Fruit fly (Drosophila melanogaster) whole organism, wandering third instar larva: ENCODE data around the gene betaTub65B.

Source experiments
- CG32264 ChIP-seq: fragments of 200-800 bp; sonication (Bioruptor generic); optimal IDR thresholded peaks from 2 replicates; lab custom pipeline; 2016; ENCODE audit warnings: missing biosample characterization, missing genetic modification characterization
- CG9705 ChIP-seq: fragments of 200-800 bp; sonication (Bioruptor generic); optimal IDR thresholded peaks from 2 replicates; lab custom pipeline; 2018; ENCODE audit warnings: missing biosample characterization, mild to moderate bottlenecking, missing genetic modification characterization
- CrebA ChIP-seq: fragments of 200-800 bp; sonication (Bioruptor generic); optimal IDR thresholded peaks from 2 replicates; lab custom pipeline; 2016; ENCODE audit warnings: missing biosample characterization, mild to moderate bottlenecking, missing genetic modification characterization, borderline replicate concordance
- Dif ChIP-seq: fragments of 200-275, 200-300 bp; sonication (Bioruptor generic); optimal IDR thresholded peaks from 2 replicates; lab custom pipeline; 2018; ENCODE audit warnings: missing biosample characterization, missing genetic modification characterization; ENCODE audit not compliant: partially characterized antibody
- HLH106 ChIP-seq: fragments of 200-800 bp; optimal IDR thresholded peaks from 3 replicates; lab custom pipeline; 2019; ENCODE audit warnings: missing biosample characterization, mild to moderate bottlenecking, missing genetic modification characterization, moderate library complexity
- Hnf4 ChIP-seq: fragments of 200-800 bp; sonication (Bioruptor generic); optimal IDR thresholded peaks from 2 replicates; lab custom pipeline; 2016; ENCODE audit warnings: missing biosample characterization, mild to moderate bottlenecking, missing genetic modification characterization
- Hr78 ChIP-seq: fragments of >200 bp; optimal IDR thresholded peaks from 2 replicates; lab custom pipeline; 2017; ENCODE audit warnings: missing biosample characterization, missing genetic modification characterization
- Hr83 ChIP-seq: fragments of 200-300 bp; sonication (Bioruptor generic); optimal IDR thresholded peaks from 2 replicates; lab custom pipeline; 2016; ENCODE audit warnings: missing biosample characterization, mild to moderate bottlenecking, missing genetic modification characterization, moderate library complexity; ENCODE audit not compliant: poor library complexity, severe bottlenecking
- Jra ChIP-seq: sonication (Bioruptor generic); optimal IDR thresholded peaks from 2 replicates; lab custom pipeline; 2016; ENCODE audit warnings: missing biosample characterization, missing genetic modification characterization
- Myc ChIP-seq: fragments of >200 bp; optimal IDR thresholded peaks from 2 replicates; lab custom pipeline; 2017
- N ChIP-seq: fragments of >200 bp; optimal IDR thresholded peaks from 2 replicates; lab custom pipeline; 2018; ENCODE audit warnings: missing biosample characterization, missing external identifiers, missing genetic modification characterization
- OdsH ChIP-seq: fragments of 200-800 bp; sonication (Bioruptor generic); optimal IDR thresholded peaks from 2 replicates; lab custom pipeline; 2016; ENCODE audit warnings: missing biosample characterization, mild to moderate bottlenecking, missing genetic modification characterization
- Rel ChIP-seq, 2 experiments: fragments of 200-800 bp; sonication (Bioruptor generic) in 1 of 2; optimal IDR thresholded peaks; 2 replicates in 1 of 2; 3 replicates in 1 of 2; lab custom pipeline; 2016 to 2019; ENCODE audit warnings: mild to moderate bottlenecking in 2 of 2, missing biosample characterization in 2 of 2, missing genetic modification characterization in 2 of 2, moderate library complexity in 1 of 2
- Sp1 ChIP-seq: fragments of 200-800 bp; sonication (Bioruptor generic); optimal IDR thresholded peaks from 3 replicates; lab custom pipeline; 2019; ENCODE audit warnings: missing biosample characterization, mild to moderate bottlenecking, missing genetic modification characterization, moderate library complexity
- Vsx2 ChIP-seq: fragments of 200-300, 225-300 bp; sonication (Bioruptor generic); optimal IDR thresholded peaks from 2 replicates; lab custom pipeline; 2018; ENCODE audit warnings: missing biosample characterization, missing genetic modification characterization; ENCODE audit not compliant: partially characterized antibody
- br ChIP-seq: fragments of 200-800 bp; sonication (Bioruptor generic); optimal IDR thresholded peaks from 2 replicates; lab custom pipeline; 2016; ENCODE audit warnings: missing biosample characterization, missing genetic modification characterization
- dmrt93B ChIP-seq: fragments of 200-800 bp; sonication (Bioruptor generic); optimal IDR thresholded peaks from 2 replicates; lab custom pipeline; 2018; ENCODE audit warnings: missing biosample characterization, mild to moderate bottlenecking, missing genetic modification characterization
- dsf ChIP-seq: sonication (Bioruptor generic); optimal IDR thresholded peaks from 2 replicates; lab custom pipeline; 2016; ENCODE audit warnings: missing biosample characterization, missing genetic modification characterization, borderline replicate concordance
- ey ChIP-seq: fragments of 200-800 bp; sonication (Bioruptor generic); optimal IDR thresholded peaks from 2 replicates; lab custom pipeline; 2016; ENCODE audit warnings: missing biosample characterization, missing genetic modification characterization
- foxo ChIP-seq, 2 experiments: fragments of 200-800 bp; sonication (Bioruptor generic); optimal IDR thresholded peaks; 2 replicates in 1 of 2; 3 replicates in 1 of 2; lab custom pipeline; 2016 to 2017; ENCODE audit warnings: missing biosample characterization in 2 of 2, missing genetic modification characterization in 2 of 2
- fru ChIP-seq: fragments of 200-800 bp; sonication (Bioruptor generic); optimal IDR thresholded peaks from 3 replicates; lab custom pipeline; 2016; ENCODE audit warnings: missing biosample characterization, mild to moderate bottlenecking, missing genetic modification characterization
- h ChIP-seq: fragments of 200-800 bp; sonication (Bioruptor generic); optimal IDR thresholded peaks from 3 replicates; lab custom pipeline; 2016; ENCODE audit warnings: missing biosample characterization, mild to moderate bottlenecking, missing genetic modification characterization
- jim ChIP-seq: fragments of 175-275, 200-325 bp; sonication (Bioruptor generic); optimal IDR thresholded peaks from 2 replicates; lab custom pipeline; 2016; ENCODE audit warnings: missing biosample characterization, mild to moderate bottlenecking, missing genetic modification characterization
- lola ChIP-seq: fragments of >200 bp; optimal IDR thresholded peaks from 2 replicates; lab custom pipeline; 2017; ENCODE audit warnings: missing biosample characterization, missing genetic modification characterization
- pan ChIP-seq: fragments of >200 bp; optimal IDR thresholded peaks from 2 replicates; lab custom pipeline; 2017
- psq ChIP-seq: fragments of 200-800 bp; sonication (Bioruptor generic); optimal IDR thresholded peaks from 3 replicates; lab custom pipeline; 2017; ENCODE audit warnings: missing biosample characterization, mild to moderate bottlenecking, missing genetic modification characterization, moderate library complexity
- rgr ChIP-seq: fragments of 200-800 bp; sonication (Bioruptor generic); optimal IDR thresholded peaks from 3 replicates; lab custom pipeline; 2016; ENCODE audit warnings: missing biosample characterization, mild to moderate bottlenecking, missing genetic modification characterization
- sage ChIP-seq: fragments of 200-800 bp; sonication (Bioruptor generic); optimal IDR thresholded peaks from 2 replicates; lab custom pipeline; 2016; ENCODE audit warnings: missing biosample characterization, mild to moderate bottlenecking, missing genetic modification characterization
- sv ChIP-seq: fragments of 200-800 bp; sonication (Bioruptor generic); optimal IDR thresholded peaks from 3 replicates; lab custom pipeline; 2016; ENCODE audit warnings: missing biosample characterization, missing genetic modification characterization
- tai ChIP-seq: sonication (Bioruptor generic); optimal IDR thresholded peaks from 2 replicates; lab custom pipeline; 2016; ENCODE audit warnings: missing biosample characterization, missing genetic modification characterization
- usp ChIP-seq: fragments of >200 bp; optimal IDR thresholded peaks from 2 replicates; lab custom pipeline; 2017; ENCODE audit warnings: missing biosample characterization, missing genetic modification characterization
- woc ChIP-seq: sonication (Bioruptor generic); optimal IDR thresholded peaks from 2 replicates; lab custom pipeline; 2016; ENCODE audit warnings: missing biosample characterization, mild to moderate bottlenecking, missing genetic modification characterization

The betaTub65B gene

DNA sequence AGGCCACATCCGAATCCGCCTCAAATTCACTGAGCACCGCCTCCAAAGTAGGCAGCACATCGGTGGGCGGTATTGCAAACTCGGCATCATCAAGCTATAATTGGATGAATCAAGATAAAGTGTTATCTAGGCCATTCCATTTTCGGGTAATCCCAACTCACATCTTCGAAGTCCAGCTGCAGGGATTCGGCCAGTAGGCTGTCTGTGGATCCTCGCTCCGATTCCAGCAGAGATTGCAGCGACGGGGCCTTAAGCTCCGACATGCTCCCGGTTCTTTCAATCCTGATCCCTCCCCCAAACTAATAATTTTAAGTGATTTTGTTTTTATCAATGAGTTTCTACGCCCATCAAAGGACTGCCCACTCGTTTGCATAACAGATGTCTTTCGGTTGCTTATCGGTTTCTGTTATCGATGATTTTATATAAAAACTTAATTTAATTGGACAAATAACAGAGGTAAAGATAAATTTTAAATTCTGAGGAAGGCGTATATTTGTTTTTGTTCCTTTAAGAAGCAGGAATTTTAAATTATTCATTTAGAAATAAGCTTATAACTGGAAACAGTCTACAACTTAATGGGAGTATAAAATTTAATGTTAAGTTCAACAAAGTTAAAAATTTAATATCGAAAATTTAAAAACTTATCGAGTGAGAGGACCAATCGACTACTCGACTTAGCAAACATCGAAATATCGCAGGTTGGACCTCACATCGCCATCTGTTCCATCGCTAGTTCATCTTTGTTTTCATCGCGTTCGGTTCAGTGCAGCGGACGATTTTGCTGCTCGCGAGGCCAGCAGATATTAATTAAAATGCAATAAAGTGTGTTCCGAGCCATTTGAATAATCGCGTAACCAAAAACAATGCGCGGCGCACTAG lies 35.4 kb upstream of the betaTub65B start, which contains the start of the genes Vps8 and sfl:
TSS of gene Vps8 (minus strand) at position 370 of the 879 bp plus-strand sequence.
TSS of gene sfl (plus strand) at position 753 of the 879 bp plus-strand sequence.
- TF ChIP-seq rgr (GFP tag; lab: Kevin White, UChicago) (peak; percentile 34), tai (GFP tag; lab: Kevin White, UChicago) (no peak), HLH106 (tag; lab: Kevin White, UChicago) (peak; percentile 9), CG9705 (GFP tag; lab: Kevin White, UChicago) (peak; percentile 16), Rel (GFP tag; optimal IDR thresholded peaks at IDR 0.05; lab: Kevin White, UChicago) (no peak), Rel (tag; optimal IDR thresholded peaks at IDR 0.05; lab: Kevin White, UChicago) (peak; percentile 90), lola (GFP tag; lab: Kevin White, UChicago) (no peak), CG32264 (GFP tag; lab: Kevin White, UChicago) (no peak), dmrt93B (GFP tag; lab: Kevin White, UChicago) (no peak), h (GFP tag; lab: Kevin White, UChicago) (peak; percentile 21), Dif (no peak), N (no peak), psq (GFP tag; lab: Kevin White, UChicago) (no peak), foxo (GFP tag; optimal IDR thresholded peaks at IDR 0.05; lab: Kevin White, UChicago) (peak in 1 of 2 experiments; percentile 33), OdsH (GFP tag; lab: Kevin White, UChicago) (no peak), Sp1 (peak; percentile 23), dsf (GFP tag; lab: Kevin White, UChicago) (peak; percentile 20), pan (lab: Kevin White, UChicago) (no peak), Hnf4 (GFP tag; lab: Kevin White, UChicago) (peak; percentile 28), br (GFP tag; lab: Kevin White, UChicago) (no peak), Vsx2 (GFP tag; lab: Kevin White, UChicago) (no peak), usp (no peak), woc (GFP tag; lab: Kevin White, UChicago) (peak; percentile 71), sv (GFP tag; lab: Kevin White, UChicago) (peak; percentile 30), Hr83 (peak; percentile 55), fru (GFP tag; lab: Kevin White, UChicago) (peak; percentile 25)

dm6 chr3L:6496053-6496921 lies 34.2 kb upstream of the betaTub65B start:
- TF ChIP-seq jim (GFP tag; lab: Kevin White, UChicago) (no peak), psq (GFP tag; lab: Kevin White, UChicago) (peak; percentile 90), Hr78 (GFP tag; lab: Kevin White, UChicago) (no peak), Hr83 (peak; percentile 24), sage (GFP tag; lab: Kevin White, UChicago) (no peak), ey (no peak), Jra (GFP tag; lab: Kevin White, UChicago) (peak; percentile 8), h (GFP tag; lab: Kevin White, UChicago) (no peak), Dif (no peak), N (peak; percentile 28)

DNA sequence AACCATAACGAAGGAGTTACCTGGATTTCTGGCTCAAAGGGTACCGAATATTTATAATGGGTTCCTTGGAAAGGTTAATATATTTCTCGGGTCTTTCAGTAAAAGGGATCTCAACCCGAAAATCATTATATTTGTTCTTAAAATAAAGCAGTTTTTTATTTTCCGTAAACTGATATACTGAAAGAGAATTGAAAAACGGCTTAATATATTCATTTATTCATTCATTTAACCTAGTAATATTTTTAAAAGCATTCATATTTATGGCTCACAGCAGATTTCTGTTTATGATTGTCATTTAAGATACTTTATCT lies 33.7 kb upstream of the betaTub65B start:
- no peak for TF ChIP-seq tai (GFP tag; lab: Kevin White, UChicago)
- no peak for TF ChIP-seq HLH106 (tag; lab: Kevin White, UChicago)
- TF ChIP-seq h (GFP tag; lab: Kevin White, UChicago) = no peak
- no peak for TF ChIP-seq sv (GFP tag; lab: Kevin White, UChicago)
- no peak for TF ChIP-seq pan (lab: Kevin White, UChicago)
- TF ChIP-seq Myc = no peak
- TF ChIP-seq woc (GFP tag; lab: Kevin White, UChicago) = no peak
- TF ChIP-seq Vsx2 (GFP tag; lab: Kevin White, UChicago) = no peak
- TF ChIP-seq Jra (GFP tag; lab: Kevin White, UChicago) = no peak
- TF ChIP-seq sage (GFP tag; lab: Kevin White, UChicago) = no peak
- TF ChIP-seq CrebA = no peak
- no peak for TF ChIP-seq dsf (GFP tag; lab: Kevin White, UChicago)
- TF ChIP-seq ey = no peak
- TF ChIP-seq Hnf4 (GFP tag; lab: Kevin White, UChicago) = no peak
